Worm (Caenorhabditis elegans) whole organism, late embryonic: ENCODE data around the gene jhdm-1.

Experiments used
- K09A11.1 ChIP-seq: sonication (generic microtip); optimal IDR thresholded peaks from 2 replicates; lab custom pipeline; 2017; ENCODE audit warnings: antibody characterized with exemption, mild to moderate bottlenecking, missing genetic modification characterization, missing compliant biosample characterization; ENCODE audit not compliant: insufficient read depth
- ceh-19 ChIP-seq: fragments of 200-800 bp; sonication (Bioruptor generic); optimal IDR thresholded peaks from 2 replicates; lab custom pipeline; 2018; ENCODE audit warnings: mild to moderate bottlenecking, missing genetic modification characterization, missing compliant biosample characterization
- ceh-30 ChIP-seq: fragments of 150-350 bp; optimal IDR thresholded peaks from 2 replicates; lab custom pipeline; 2014; ENCODE audit warnings: missing biosample characterization, missing genetic modification characterization
- ceh-34 ChIP-seq: sonication (generic microtip); optimal IDR thresholded peaks from 2 replicates; lab custom pipeline; 2016; ENCODE audit warnings: mild to moderate bottlenecking, missing genetic modification characterization, missing compliant biosample characterization
- ceh-9 ChIP-seq: sonication (generic microtip); optimal IDR thresholded peaks from 2 replicates; lab custom pipeline; 2016; ENCODE audit warnings: mild to moderate bottlenecking, missing genetic modification characterization, inconsistent platforms, missing compliant biosample characterization
- fax-1 ChIP-seq: sonication (generic microtip); optimal IDR thresholded peaks from 2 replicates; lab custom pipeline; 2016; ENCODE audit warnings: missing genotype, missing genetic modification characterization, missing compliant biosample characterization
- nhr-11 ChIP-seq: fragments of 150-350 bp; optimal IDR thresholded peaks from 2 replicates; lab custom pipeline; 2014; ENCODE audit warnings: missing biosample characterization, missing genetic modification characterization
- pax-1 ChIP-seq: fragments of 150-350 bp; optimal IDR thresholded peaks from 2 replicates; lab custom pipeline; 2014; ENCODE audit warnings: missing biosample characterization, missing genetic modification characterization
- pha-4 ChIP-seq: fragments of 150-350 bp; optimal IDR thresholded peaks from 2 replicates; lab custom pipeline; 2018; ENCODE audit warnings: missing biosample characterization, missing genetic modification reagents, missing genetic modification characterization
- pqm-1 ChIP-seq: sonication (generic microtip); optimal IDR thresholded peaks from 2 replicates; lab custom pipeline; 2016; ENCODE audit warnings: missing genetic modification characterization, missing compliant biosample characterization
- ttx-3 ChIP-seq: sonication (generic microtip); optimal IDR thresholded peaks from 2 replicates; lab custom pipeline; 2016; ENCODE audit warnings: missing genetic modification reagents, missing genetic modification characterization, missing compliant biosample characterization
- unc-55 ChIP-seq: sonication (generic microtip); optimal IDR thresholded peaks from 2 replicates; lab custom pipeline; 2017; ENCODE audit warnings: missing biosample characterization, missing genetic modification reagents, missing genetic modification characterization
- unc-86 ChIP-seq: sonication (generic microtip); optimal IDR thresholded peaks from 2 replicates; lab custom pipeline; 2016; ENCODE audit warnings: missing genetic modification characterization, missing compliant biosample characterization

DNA sequence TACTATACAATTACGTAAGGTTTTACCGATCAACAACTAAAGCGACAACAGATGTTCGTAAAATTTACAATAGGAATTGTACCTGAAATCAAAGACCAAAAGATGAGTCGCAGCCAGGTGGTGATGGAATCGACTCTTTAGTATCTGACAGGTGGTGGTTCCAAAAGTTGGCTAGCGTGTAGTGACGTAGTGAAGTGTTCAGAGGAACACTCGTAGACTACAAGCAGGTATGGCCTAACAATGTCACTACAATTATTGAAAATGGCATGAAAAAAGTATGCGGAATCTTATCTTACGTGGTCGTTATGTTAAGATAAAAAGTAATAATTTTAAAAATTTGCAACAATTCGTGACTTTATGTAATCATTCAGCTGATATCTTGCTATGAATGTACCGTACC, 32.8 kb upstream of the jhdm-1 start:
- no peak for TF ChIP-seq ceh-9 (tag; lab: Kevin White, UChicago)
- TF ChIP-seq K09A11.1 (tag; lab: Kevin White, UChicago) = no peak
- no peak for TF ChIP-seq pqm-1 (tag; lab: Kevin White, UChicago)
- TF ChIP-seq unc-86 = no peak
- no peak for TF ChIP-seq nhr-11
- TF ChIP-seq pax-1 (tag; lab: Kevin White, UChicago) = no peak
- TF ChIP-seq fax-1 = no peak
- no peak for TF ChIP-seq unc-55 (GFP tag; lab: Kevin White, UChicago)
- no peak for TF ChIP-seq pha-4 (tag; lab: Kevin White, UChicago)
- TF ChIP-seq ceh-30 (tag; lab: Kevin White, UChicago) = no peak
- no peak for TF ChIP-seq ceh-19 (GFP tag; lab: Kevin White, UChicago)
- no peak for TF ChIP-seq ceh-34
- TF ChIP-seq ttx-3 (tag; lab: Kevin White, UChicago) = no peak
